Fruit fly (Drosophila melanogaster) whole organism, embryonic: ENCODE results near the gene CG31910.

Experiments
- CG10366 ChIP-seq: fragments of 200-800 bp; sonication (Bioruptor generic); IDR thresholded peaks from 2 replicates; pipeline ENCODE4 v1.3.6; 2022; ENCODE audit warnings: missing biosample characterization, missing genetic modification characterization
- CG14860 ChIP-seq: fragments of 200-800 bp; sonication (Bioruptor generic); IDR thresholded peaks from 3 replicates; pipeline ENCODE4 v1.3.6; 2022; ENCODE audit warnings: missing biosample characterization, missing genetic modification characterization; ENCODE audit not compliant: partially characterized antibody
- CG15011 ChIP-seq: fragments of 200-800 bp; sonication (Bioruptor generic); optimal IDR thresholded peaks from 3 replicates; lab custom pipeline; 2018; ENCODE audit warnings: missing biosample characterization, mild to moderate bottlenecking, missing genetic modification characterization
- CG4282 ChIP-seq: fragments of 200-800 bp; sonication (Bioruptor generic); optimal IDR thresholded peaks from 2 replicates; lab custom pipeline; 2016; ENCODE audit warnings: missing biosample characterization, missing genetic modification characterization
- CG4730 ChIP-seq: fragments of 200-800 bp; sonication (Bioruptor generic); IDR thresholded peaks from 2 replicates; pipeline ENCODE4 v1.3.6; 2022; ENCODE audit warnings: missing biosample characterization, missing genetic modification characterization
- CG9609 ChIP-seq: fragments of 200-800 bp; sonication (Bioruptor generic); optimal IDR thresholded peaks from 3 replicates; lab custom pipeline; 2016; ENCODE audit warnings: missing biosample characterization, missing genetic modification characterization
- Dfd ChIP-seq, 2 experiments: fragments of >200 bp; optimal IDR thresholded peaks; 2 replicates each; lab custom pipeline; 2017; ENCODE audit warnings: missing biosample characterization in 2 of 2, missing genetic modification characterization in 2 of 2
- cad ChIP-seq: fragments of >200 bp; optimal IDR thresholded peaks from 2 replicates; lab custom pipeline; 2017; ENCODE audit warnings: missing biosample characterization, missing genetic modification characterization
- exex ChIP-seq: fragments of 200-800 bp; sonication (Bioruptor generic); optimal IDR thresholded peaks from 4 replicates; lab custom pipeline; 2018; ENCODE audit warnings: missing biosample characterization, mild to moderate bottlenecking, missing genetic modification characterization, moderate library complexity
- gfzf ChIP-seq: fragments of 200-800 bp; sonication (Bioruptor generic); optimal IDR thresholded peaks from 2 replicates; lab custom pipeline; 2016; ENCODE audit warnings: missing biosample characterization, mild to moderate bottlenecking, missing genetic modification characterization, moderate library complexity
- vnd ChIP-seq: fragments of 200-800 bp; sonication (Bioruptor generic); IDR thresholded peaks from 3 replicates; pipeline ENCODE4 v1.3.6; 2022; ENCODE audit warnings: missing biosample characterization, missing genetic modification characterization; ENCODE audit not compliant: partially characterized antibody
- wek ChIP-seq: fragments of 200-800 bp; sonication (Bioruptor generic); optimal IDR thresholded peaks from 3 replicates; lab custom pipeline; 2018; ENCODE audit warnings: missing biosample characterization, mild to moderate bottlenecking, missing genetic modification characterization, moderate library complexity

DNA sequence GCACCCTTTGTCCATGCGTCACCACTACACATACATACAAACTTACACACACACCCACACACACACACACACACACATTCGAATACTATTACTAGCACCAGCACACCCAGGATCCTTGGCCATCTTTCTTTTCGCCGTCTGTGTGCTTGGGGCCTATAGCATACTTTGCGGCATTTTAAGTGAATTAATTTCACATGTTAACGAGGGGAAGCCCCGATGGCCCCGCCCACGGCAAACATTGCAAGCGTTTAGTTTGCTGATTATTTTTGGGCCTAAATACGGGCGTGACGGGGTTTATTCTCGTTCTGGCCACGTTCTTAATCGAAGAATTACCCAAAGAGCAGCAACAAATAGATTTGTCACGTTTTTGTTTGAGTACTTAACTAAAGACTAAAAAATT, 38.0 kb upstream of the CG31910 start:
- TF ChIP-seq cad (GFP tag; lab: Kevin White, UChicago) (no peak), gfzf (GFP tag; lab: Kevin White, UChicago) (no peak), CG4730 (GFP tag; lab: Robert Waterston, UW) (no peak), CG9609 (no peak), wek (GFP tag; lab: Kevin White, UChicago) (no peak), CG4282 (no peak), CG15011 (GFP tag; lab: Kevin White, UChicago) (no peak), exex (no peak), CG10366 (GFP tag; lab: Robert Waterston, UW) (no peak), vnd (GFP tag; lab: Robert Waterston, UW) (no peak), CG14860 (GFP tag; lab: Robert Waterston, UW) (no peak), Dfd (GFP tag; optimal IDR thresholded peaks at IDR 0.05; lab: Kevin White, UChicago) (no peak)
